Fruit fly (Drosophila melanogaster) whole organism: ENCODE data around the gene trr.

Experiments used
- CG8478 ChIP-seq: fragments of >200 bp; optimal IDR thresholded peaks from 2 replicates; lab custom pipeline; 2018; ENCODE audit warnings: inconsistent platforms
- Dll ChIP-seq: fragments of >200 bp; optimal IDR thresholded peaks from 2 replicates; lab custom pipeline; 2017
- EcR ChIP-seq, 2 experiments: fragments of >200 bp; optimal IDR thresholded peaks; 2 replicates each; lab custom pipeline; 2017; ENCODE audit warnings: missing biosample characterization in 2 of 2, missing genetic modification characterization in 2 of 2, missing genetic modification reagents in 2 of 2
- pan ChIP-seq: fragments of >200 bp; optimal IDR thresholded peaks from 2 replicates; lab custom pipeline; 2017
- psq ChIP-seq: fragments of >200 bp; optimal IDR thresholded peaks from 2 replicates; lab custom pipeline; 2017
- usp ChIP-seq: fragments of >200 bp; optimal IDR thresholded peaks from 2 replicates; lab custom pipeline; 2017; ENCODE audit warnings: missing biosample characterization, missing genetic modification characterization, mixed read lengths

Gene trr

DNA sequence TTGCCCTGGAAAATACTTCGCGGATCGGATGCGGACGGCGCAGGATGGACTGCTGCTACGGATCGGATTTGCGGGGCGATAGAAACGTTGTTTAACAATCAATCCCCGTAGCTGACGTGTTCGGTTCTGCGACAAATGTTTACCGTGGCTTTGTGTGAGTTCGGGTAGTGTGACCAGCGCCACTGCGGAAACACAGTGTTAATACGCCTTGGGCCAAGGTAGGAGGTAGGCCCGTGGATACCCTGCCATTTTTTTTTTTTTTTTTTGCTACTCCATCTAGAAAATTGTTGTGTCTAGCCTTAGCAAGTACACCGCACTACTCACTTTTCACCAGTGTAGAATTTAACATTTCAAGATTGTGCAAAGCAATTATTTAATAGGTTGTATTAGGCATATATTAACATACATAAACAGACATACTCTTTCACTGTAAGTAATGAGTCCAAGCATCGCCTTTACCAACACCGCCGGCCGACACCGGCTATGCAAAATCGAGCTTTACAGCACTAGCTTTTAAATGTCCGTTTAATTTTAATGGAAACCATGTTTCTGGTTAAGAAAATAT, 28.0 kb downstream of the trr start, which contains the start of gene deltaCOP:
Gene deltaCOP, minus strand, starts transcription at position 171 of the 565 bp plus-strand sequence.
- TF ChIP-seq pan (lab: Kevin White, UChicago) (peak; percentile 70), CG8478 (lab: Kevin White, UChicago) (no peak)

DNA sequence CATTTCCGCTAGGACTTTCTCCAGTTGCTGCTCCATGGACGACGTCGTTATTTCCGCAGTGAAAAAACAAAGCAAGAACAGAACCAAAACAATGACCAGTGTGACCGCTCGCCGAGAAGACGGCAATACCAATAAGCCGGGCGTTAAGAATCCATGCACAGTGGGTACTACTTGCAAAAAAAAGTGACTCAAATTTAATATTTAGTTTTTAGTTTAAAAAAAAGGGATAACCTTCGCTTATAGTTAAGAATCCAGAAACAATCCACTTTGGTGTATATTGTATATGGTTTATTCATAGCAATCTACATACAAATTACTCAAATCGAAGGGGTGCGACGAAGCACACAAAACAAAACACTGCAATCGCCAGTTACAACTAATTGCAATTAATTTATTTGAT, 30.9 kb downstream of the trr start, which contains the start of gene Lamtor5:
Gene Lamtor5, minus strand, starts transcription at position 105 of the 400 bp plus-strand sequence.
- TF ChIP-seq CG8478 (lab: Kevin White, UChicago) (no peak), usp (GFP tag; lab: Kevin White, UChicago) (no peak), pan (lab: Kevin White, UChicago) (no peak), Dll (lab: Kevin White, UChicago) (no peak)

DNA sequence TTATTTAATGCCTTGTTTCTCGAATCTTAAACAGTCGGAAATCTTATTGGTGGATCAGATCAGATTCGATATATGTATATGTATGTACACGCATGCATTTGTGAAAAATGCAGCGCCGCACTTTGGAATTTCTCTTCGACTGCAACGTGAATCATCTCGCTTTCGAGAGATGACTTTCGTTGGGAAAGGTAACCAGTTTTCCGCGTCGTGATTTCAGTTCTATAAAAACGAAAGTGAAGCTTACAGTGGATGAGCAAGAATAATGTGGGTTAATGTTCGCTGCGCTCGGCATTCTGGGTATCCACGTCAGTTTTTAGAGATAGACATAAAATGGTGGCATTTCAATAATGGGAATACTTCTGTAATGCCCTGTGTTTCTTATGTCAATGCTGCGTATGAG, 33.1 kb downstream of the trr start:
- TF ChIP-seq Dll (lab: Kevin White, UChicago), result no peak

DNA sequence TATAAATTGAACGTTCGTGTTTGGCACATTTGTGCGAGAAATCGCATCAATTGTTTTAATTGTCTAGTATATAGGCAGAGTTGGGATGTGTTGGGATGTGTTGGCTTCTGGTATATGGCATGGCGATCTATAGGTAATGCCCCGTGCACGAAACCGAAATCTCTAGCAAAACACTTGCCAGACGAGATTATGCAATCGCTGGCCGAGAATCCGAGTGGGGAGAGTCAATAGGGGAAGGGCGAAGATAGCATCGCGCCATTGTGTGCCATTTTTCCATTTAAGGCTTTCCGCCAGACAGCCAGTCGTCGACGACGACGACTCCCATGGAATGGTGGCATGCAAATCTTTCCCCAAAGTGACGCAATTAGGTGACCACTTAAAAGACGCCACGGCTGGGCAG, 34.9 kb downstream of the trr start:
- TF ChIP-seq pan (lab: Kevin White, UChicago), result no peak
- TF ChIP-seq CG8478 (lab: Kevin White, UChicago), result no peak
- no peak for TF ChIP-seq usp (GFP tag; lab: Kevin White, UChicago)
- TF ChIP-seq Dll (lab: Kevin White, UChicago), result no peak
- no peak for TF ChIP-seq psq (lab: Kevin White, UChicago)
- TF ChIP-seq EcR (GFP tag; optimal IDR thresholded peaks at IDR 0.05; lab: Kevin White, UChicago), result no peak

DNA sequence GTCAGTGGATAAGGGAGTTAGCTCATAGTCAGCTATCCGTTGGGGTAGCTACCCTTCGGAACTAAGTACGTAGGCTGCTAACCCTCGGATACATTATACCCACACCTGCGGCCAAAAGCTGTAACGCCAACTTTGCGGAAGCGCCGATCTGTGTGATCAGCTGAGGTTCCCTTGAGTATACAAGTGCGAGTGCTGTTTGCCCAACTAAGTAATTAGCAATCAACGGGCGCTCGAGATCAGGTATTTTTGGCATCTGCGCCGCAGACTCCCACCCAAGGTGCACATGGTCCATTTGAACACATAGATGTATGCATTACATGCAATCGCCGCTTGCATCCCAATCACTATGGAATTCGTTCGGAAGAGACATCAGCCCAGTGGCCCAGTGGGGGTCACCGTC, 35.7 kb downstream of the trr start:
- no peak for TF ChIP-seq EcR (GFP tag; optimal IDR thresholded peaks at IDR 0.05; lab: Kevin White, UChicago)

DNA sequence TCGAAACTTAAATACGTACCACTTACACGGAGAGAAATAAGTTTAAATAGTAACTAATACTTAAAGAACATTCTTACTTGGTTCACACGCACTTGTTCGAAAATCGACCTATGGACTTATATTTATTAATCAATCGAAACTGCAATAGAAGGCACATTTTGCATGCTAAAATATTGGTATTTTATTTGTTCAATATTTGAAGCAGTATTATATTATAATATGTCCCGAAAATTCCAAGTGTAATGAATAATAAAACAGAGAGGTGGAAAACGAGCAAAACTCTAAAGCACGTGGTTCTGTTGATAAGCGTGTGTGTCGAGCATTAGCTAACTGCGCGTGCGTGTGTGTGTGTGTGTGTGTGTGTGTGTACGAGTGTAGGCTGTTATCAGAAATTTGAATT, 39.8 kb downstream of the trr start:
- TF ChIP-seq EcR (GFP tag; optimal IDR thresholded peaks at IDR 0.05; lab: Kevin White, UChicago), result no peak

DNA sequence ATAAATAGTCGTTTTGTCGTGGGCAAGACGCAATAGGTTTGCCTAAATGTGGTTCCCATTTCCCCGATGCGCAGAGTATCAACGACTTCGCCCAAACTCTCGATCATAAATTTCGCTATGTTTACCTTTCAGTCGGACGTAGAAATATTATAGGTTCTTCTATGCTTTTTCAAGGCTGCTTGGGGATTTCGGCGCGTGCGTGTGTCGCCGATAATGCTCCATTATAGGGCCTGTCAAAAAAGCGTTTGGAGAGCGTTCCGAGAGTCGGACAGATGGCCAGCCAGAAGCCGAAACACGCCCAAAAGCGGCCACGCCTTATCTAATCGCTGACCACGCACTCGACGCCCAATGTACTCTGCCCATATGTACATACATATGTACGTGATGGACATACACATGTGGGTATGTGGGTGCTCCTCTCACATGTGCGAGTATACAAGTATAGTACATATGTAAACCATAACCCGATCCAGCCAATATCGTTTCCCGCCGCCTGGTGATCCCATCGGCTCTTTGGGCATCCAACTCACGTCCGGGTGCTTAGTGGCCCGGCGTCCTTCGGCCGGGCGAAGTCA, 41.0 kb downstream of the trr start:
- TF ChIP-seq EcR (GFP tag; optimal IDR thresholded peaks at IDR 0.05; lab: Kevin White, UChicago), result no peak
- no peak for TF ChIP-seq pan (lab: Kevin White, UChicago)
- no peak for TF ChIP-seq psq (lab: Kevin White, UChicago)
- no peak for TF ChIP-seq usp (GFP tag; lab: Kevin White, UChicago)
- TF ChIP-seq CG8478 (lab: Kevin White, UChicago), result no peak
- TF ChIP-seq Dll (lab: Kevin White, UChicago), result no peak

DNA sequence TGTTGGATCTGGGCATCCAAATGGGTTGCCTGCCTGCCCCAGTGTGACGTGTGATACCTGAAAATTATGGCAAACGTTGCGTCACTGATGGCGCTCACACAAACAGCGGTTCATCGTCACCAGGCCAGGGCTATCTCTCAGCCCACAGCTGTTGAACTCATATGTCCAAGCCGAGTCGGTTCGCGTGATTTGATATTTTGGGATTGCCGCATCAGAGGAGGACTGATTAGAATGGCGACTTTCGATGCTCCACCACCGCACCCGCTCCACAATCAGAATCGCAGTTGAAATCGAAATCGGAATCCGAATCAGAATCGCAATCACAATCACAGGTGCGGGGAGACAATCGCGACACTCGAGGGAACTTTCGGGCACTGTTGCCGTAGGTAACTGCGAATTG, 42.0 kb downstream of the trr start:
- TF ChIP-seq CG8478 (lab: Kevin White, UChicago) (no peak), EcR (GFP tag; optimal IDR thresholded peaks at IDR 0.05; lab: Kevin White, UChicago) (no peak), pan (lab: Kevin White, UChicago) (no peak), psq (lab: Kevin White, UChicago) (no peak), usp (GFP tag; lab: Kevin White, UChicago) (no peak), Dll (lab: Kevin White, UChicago) (no peak)

DNA sequence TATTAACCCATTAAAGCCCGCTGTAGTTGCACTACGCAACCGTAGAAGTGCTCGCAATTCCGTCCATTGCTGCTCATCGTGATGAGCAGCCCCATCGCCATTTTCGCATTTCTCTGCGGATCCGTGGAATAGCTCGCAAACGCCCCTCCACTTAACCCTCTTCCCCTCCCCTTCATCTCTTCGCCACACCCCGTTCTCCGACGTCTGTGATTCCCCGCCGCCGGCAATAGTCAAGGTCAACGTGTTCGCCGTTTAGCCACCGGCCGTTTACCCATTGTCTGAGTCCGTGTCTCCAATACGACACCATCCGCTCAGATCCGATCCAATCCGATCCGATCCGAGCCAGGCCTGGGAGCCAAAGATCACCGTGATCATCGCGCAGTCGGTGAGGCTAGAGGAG, 43.4 kb downstream of the trr start:
- no peak for TF ChIP-seq usp (GFP tag; lab: Kevin White, UChicago)
- no peak for TF ChIP-seq Dll (lab: Kevin White, UChicago)
- TF ChIP-seq EcR (GFP tag; optimal IDR thresholded peaks at IDR 0.05; lab: Kevin White, UChicago), result no peak
- TF ChIP-seq psq (lab: Kevin White, UChicago), result no peak
- no peak for TF ChIP-seq CG8478 (lab: Kevin White, UChicago)
- no peak for TF ChIP-seq pan (lab: Kevin White, UChicago)

DNA sequence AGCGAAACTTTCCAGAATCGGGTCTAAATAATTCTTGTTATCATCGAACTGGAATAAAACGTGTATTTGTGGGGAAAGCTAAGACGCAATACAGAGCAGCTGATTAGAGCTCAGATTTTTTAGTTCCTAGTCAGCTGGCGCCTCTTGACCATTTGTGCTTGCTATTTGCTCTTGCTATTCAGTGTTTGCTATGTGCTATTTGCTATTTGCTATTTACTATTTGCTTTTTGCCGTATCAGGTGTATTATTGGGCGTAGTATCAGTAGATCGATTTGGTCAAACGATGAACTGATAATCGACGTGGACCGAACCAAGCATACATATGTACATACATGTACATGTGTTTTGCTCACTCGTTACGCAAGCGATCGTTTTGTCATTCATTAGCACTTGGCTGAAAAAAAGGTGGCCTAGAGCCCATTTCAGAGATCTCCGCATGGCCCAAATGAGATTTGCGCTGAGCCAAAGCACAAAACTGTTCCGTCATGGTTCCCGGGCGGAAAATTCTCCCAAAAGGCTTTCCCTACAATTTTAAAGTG, 44.3 kb downstream of the trr start:
- TF ChIP-seq usp (GFP tag; lab: Kevin White, UChicago) (no peak), Dll (lab: Kevin White, UChicago) (no peak), psq (lab: Kevin White, UChicago) (no peak), EcR (GFP tag; optimal IDR thresholded peaks at IDR 0.05; lab: Kevin White, UChicago) (no peak), pan (lab: Kevin White, UChicago) (no peak), CG8478 (lab: Kevin White, UChicago) (no peak)

DNA sequence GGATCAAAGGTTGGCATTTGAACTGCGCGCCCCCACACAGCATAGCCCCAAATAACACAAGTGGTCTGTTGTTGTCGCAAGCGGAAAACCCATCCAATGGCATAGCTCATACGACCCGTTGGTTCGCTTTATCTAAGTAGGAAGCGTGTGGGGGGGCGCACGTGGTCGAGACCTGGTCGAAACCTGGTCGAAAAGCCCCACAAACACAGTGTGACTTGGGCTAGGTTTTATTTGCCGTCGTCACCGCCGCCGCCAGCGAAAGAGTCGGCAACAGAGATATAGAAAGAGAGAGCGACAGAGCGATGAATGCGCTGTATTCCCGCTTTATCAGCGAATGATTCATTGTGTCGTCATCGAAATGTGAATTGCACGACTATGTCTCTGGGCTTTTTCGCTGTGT, 46.9 kb downstream of the trr start:
- no peak for TF ChIP-seq psq (lab: Kevin White, UChicago)
- TF ChIP-seq pan (lab: Kevin White, UChicago), result no peak
- TF ChIP-seq Dll (lab: Kevin White, UChicago), result no peak
- no peak for TF ChIP-seq EcR (GFP tag; optimal IDR thresholded peaks at IDR 0.05; lab: Kevin White, UChicago)
- TF ChIP-seq CG8478 (lab: Kevin White, UChicago), result no peak
- no peak for TF ChIP-seq usp (GFP tag; lab: Kevin White, UChicago)

DNA sequence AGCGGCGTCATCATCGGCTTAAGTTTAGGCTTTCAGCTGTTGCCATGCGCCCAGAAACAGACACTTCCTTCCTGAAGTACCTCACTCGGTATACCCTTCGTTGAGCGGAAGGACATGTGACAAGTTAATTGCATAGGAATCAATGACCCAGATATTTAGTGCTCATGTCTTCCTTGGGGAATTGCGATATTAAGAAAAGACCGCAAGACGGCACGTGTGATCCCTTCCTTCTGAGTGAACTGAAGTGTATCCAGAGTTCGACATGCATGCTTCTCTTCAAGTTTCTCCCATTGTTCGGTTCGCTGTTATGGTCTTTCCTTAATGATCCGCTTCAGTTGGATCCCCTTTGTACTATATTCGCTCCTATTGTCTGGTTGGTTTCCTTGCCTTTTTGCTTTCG, 49.2 kb downstream of the trr start:
- TF ChIP-seq usp (GFP tag; lab: Kevin White, UChicago), result no peak
- no peak for TF ChIP-seq CG8478 (lab: Kevin White, UChicago)
- no peak for TF ChIP-seq Dll (lab: Kevin White, UChicago)
- TF ChIP-seq pan (lab: Kevin White, UChicago), result no peak
- no peak for TF ChIP-seq psq (lab: Kevin White, UChicago)
- TF ChIP-seq EcR (GFP tag; optimal IDR thresholded peaks at IDR 0.05; lab: Kevin White, UChicago), result no peak
